Worm (Caenorhabditis elegans): ENCODE measurements around the gene B0554.7.

Gene B0554.7

ce11 chrV:472589-472988 is 31.8 kb upstream of the B0554.7 start, which contains the start of gene srt-31:
srt-31 (plus strand) TSS chrV:472889.
- TF ChIP-seq klf-2 (GFP tag; conservative IDR thresholded peaks at IDR 0.05) = no peak
- no peak for TF ChIP-seq T22C8.4 (GFP tag; IDR thresholded peaks at IDR 0.05)
- no peak for TF ChIP-seq med-1 (GFP tag; optimal IDR thresholded peaks at IDR 0.05; ENCODE audit: insufficient read depth)
- no peak for TF ChIP-seq tab-1 (GFP tag; IDR thresholded peaks at IDR 0.05)

- TF ChIP-seq flt-1 (GFP tag; IDR thresholded peaks at IDR 0.05) (no peak), ztf-29 (GFP tag; IDR thresholded peaks at IDR 0.05) (no peak), tab-1 (GFP tag; IDR thresholded peaks at IDR 0.05) (no peak), cog-1 (tag; optimal IDR thresholded peaks at IDR 0.05) (no peak), ref-1 (GFP tag; conservative IDR thresholded peaks at IDR 0.05) (no peak), klf-2 (GFP tag; conservative IDR thresholded peaks at IDR 0.05) (no peak), med-1 (GFP tag; optimal IDR thresholded peaks at IDR 0.05; ENCODE audit: insufficient read depth) (no peak), T22C8.4 (GFP tag; IDR thresholded peaks at IDR 0.05) (no peak), ztf-23 (GFP tag; IDR thresholded peaks at IDR 0.05) (no peak)
Observed at ce11 chrV:468460-468859, 27.6 kb upstream of the B0554.7 start, which contains the start of gene srbc-57. srbc-57 (minus strand) TSS chrV:468560.

ce11 chrV:467507-467906 is 26.7 kb upstream of the B0554.7 start:
- TF ChIP-seq cog-1 (tag; optimal IDR thresholded peaks at IDR 0.05) = no peak
- TF ChIP-seq ztf-29 (GFP tag; IDR thresholded peaks at IDR 0.05) = no peak
- TF ChIP-seq tab-1 (GFP tag; IDR thresholded peaks at IDR 0.05) = no peak
- TF ChIP-seq ztf-23 (GFP tag; IDR thresholded peaks at IDR 0.05) = no peak
- TF ChIP-seq klf-2 (GFP tag; conservative IDR thresholded peaks at IDR 0.05) = no peak
- TF ChIP-seq med-1 (GFP tag; optimal IDR thresholded peaks at IDR 0.05; ENCODE audit: insufficient read depth) = no peak
- TF ChIP-seq T22C8.4 (GFP tag; IDR thresholded peaks at IDR 0.05) = no peak
- no peak for TF ChIP-seq flt-1 (GFP tag; IDR thresholded peaks at IDR 0.05)
- TF ChIP-seq ref-1 (GFP tag; conservative IDR thresholded peaks at IDR 0.05) = no peak

ce11 chrV:465355-465754 is 24.5 kb upstream of the B0554.7 start:
- TF ChIP-seq tab-1 (GFP tag; IDR thresholded peaks at IDR 0.05) = no peak

ce11 chrV:464800-465199 is 24.0 kb upstream of the B0554.7 start, which contains the start of gene nhr-201:
nhr-201 (plus strand) TSS chrV:464828.
- TF ChIP-seq ztf-29 (GFP tag; IDR thresholded peaks at IDR 0.05) (no peak), flt-1 (GFP tag; IDR thresholded peaks at IDR 0.05) (no peak), med-1 (GFP tag; optimal IDR thresholded peaks at IDR 0.05; ENCODE audit: insufficient read depth) (no peak), tab-1 (GFP tag; IDR thresholded peaks at IDR 0.05) (no peak), klf-2 (GFP tag; conservative IDR thresholded peaks at IDR 0.05) (no peak), T22C8.4 (GFP tag; IDR thresholded peaks at IDR 0.05) (no peak), cog-1 (tag; optimal IDR thresholded peaks at IDR 0.05) (no peak), ref-1 (GFP tag; conservative IDR thresholded peaks at IDR 0.05) (no peak), ztf-23 (GFP tag; IDR thresholded peaks at IDR 0.05) (no peak)

- TF ChIP-seq tab-1 (GFP tag; IDR thresholded peaks at IDR 0.05) (no peak), cog-1 (tag; optimal IDR thresholded peaks at IDR 0.05) (no peak), klf-2 (GFP tag; conservative IDR thresholded peaks at IDR 0.05) (no peak), ztf-29 (GFP tag; IDR thresholded peaks at IDR 0.05) (no peak), flt-1 (GFP tag; IDR thresholded peaks at IDR 0.05) (no peak), med-1 (GFP tag; optimal IDR thresholded peaks at IDR 0.05; ENCODE audit: insufficient read depth) (no peak), ref-1 (GFP tag; conservative IDR thresholded peaks at IDR 0.05) (no peak), ztf-23 (GFP tag; IDR thresholded peaks at IDR 0.05) (no peak), T22C8.4 (GFP tag; IDR thresholded peaks at IDR 0.05) (no peak)
Observed at ce11 chrV:462263-462662, 21.4 kb upstream of the B0554.7 start, which contains the start of gene nhr-202. nhr-202 (plus strand) TSS chrV:462588.

ce11 chrV:459464-459863 is 18.6 kb upstream of the B0554.7 start, which contains the start of gene nhr-203:
nhr-203 (plus strand) TSS chrV:459795.
- TF ChIP-seq cog-1 (tag; optimal IDR thresholded peaks at IDR 0.05) (no peak), T22C8.4 (GFP tag; IDR thresholded peaks at IDR 0.05) (no peak), klf-2 (GFP tag; conservative IDR thresholded peaks at IDR 0.05) (no peak), ztf-23 (GFP tag; IDR thresholded peaks at IDR 0.05) (no peak), ztf-29 (GFP tag; IDR thresholded peaks at IDR 0.05) (no peak)

- no peak for TF ChIP-seq ztf-23 (GFP tag; IDR thresholded peaks at IDR 0.05)
- TF ChIP-seq flt-1 (GFP tag; IDR thresholded peaks at IDR 0.05) = no peak
- no peak for TF ChIP-seq med-1 (GFP tag; optimal IDR thresholded peaks at IDR 0.05; ENCODE audit: insufficient read depth)
- TF ChIP-seq ztf-29 (GFP tag; IDR thresholded peaks at IDR 0.05) = no peak
- TF ChIP-seq tab-1 (GFP tag; IDR thresholded peaks at IDR 0.05) = no peak
- no peak for TF ChIP-seq T22C8.4 (GFP tag; IDR thresholded peaks at IDR 0.05)
- no peak for TF ChIP-seq ref-1 (GFP tag; conservative IDR thresholded peaks at IDR 0.05)
- TF ChIP-seq klf-2 (GFP tag; conservative IDR thresholded peaks at IDR 0.05) = no peak
- no peak for TF ChIP-seq cog-1 (tag; optimal IDR thresholded peaks at IDR 0.05)
Observed at ce11 chrV:457839-458238, 17.0 kb upstream of the B0554.7 start.

- TF ChIP-seq ztf-23 (GFP tag; IDR thresholded peaks at IDR 0.05) (no peak), flt-1 (GFP tag; IDR thresholded peaks at IDR 0.05) (no peak), med-1 (GFP tag; optimal IDR thresholded peaks at IDR 0.05; ENCODE audit: insufficient read depth) (no peak), tab-1 (GFP tag; IDR thresholded peaks at IDR 0.05) (no peak), ztf-29 (GFP tag; IDR thresholded peaks at IDR 0.05) (no peak), T22C8.4 (GFP tag; IDR thresholded peaks at IDR 0.05) (no peak), klf-2 (GFP tag; conservative IDR thresholded peaks at IDR 0.05) (no peak), cog-1 (tag; optimal IDR thresholded peaks at IDR 0.05) (no peak), ref-1 (GFP tag; conservative IDR thresholded peaks at IDR 0.05) (no peak)
Observed at ce11 chrV:453569-453968, 12.7 kb upstream of the B0554.7 start, which contains the start of gene nhr-98. nhr-98 (plus strand) TSS chrV:453869.

- TF ChIP-seq med-1 (GFP tag; optimal IDR thresholded peaks at IDR 0.05; ENCODE audit: insufficient read depth) (no peak), T22C8.4 (GFP tag; IDR thresholded peaks at IDR 0.05) (no peak), flt-1 (GFP tag; IDR thresholded peaks at IDR 0.05) (no peak), cog-1 (tag; optimal IDR thresholded peaks at IDR 0.05) (no peak), klf-2 (GFP tag; conservative IDR thresholded peaks at IDR 0.05) (no peak), ztf-23 (GFP tag; IDR thresholded peaks at IDR 0.05) (no peak), tab-1 (GFP tag; IDR thresholded peaks at IDR 0.05) (no peak), ref-1 (GFP tag; conservative IDR thresholded peaks at IDR 0.05) (no peak), ztf-29 (GFP tag; IDR thresholded peaks at IDR 0.05) (no peak)
Observed at ce11 chrV:450757-451501, 10.1 kb upstream of the B0554.7 start, which contains the start of gene nhr-123. nhr-123 (plus strand) TSS chrV:451451.
